Worm (Caenorhabditis elegans) whole organism, L2 larva: ENCODE data around the gene str-260.

Source experiments
- C34F6.9 ChIP-seq: fragments of 150-350 bp; optimal IDR thresholded peaks from 2 replicates; lab custom pipeline; 2014; ENCODE audit warnings: missing biosample characterization, missing genetic modification characterization
- F13H6.1 ChIP-seq: sonication (generic microtip); optimal IDR thresholded peaks from 2 replicates; lab custom pipeline; 2016; ENCODE audit warnings: missing genetic modification characterization, missing compliant biosample characterization
- R02D3.7 ChIP-seq: fragments of 150-350 bp; optimal IDR thresholded peaks from 2 replicates; lab custom pipeline; 2014; ENCODE audit warnings: missing biosample characterization, missing genetic modification characterization
- aly-2 ChIP-seq: fragments of 150-350 bp; optimal IDR thresholded peaks from 2 replicates; lab custom pipeline; 2014; ENCODE audit warnings: missing biosample characterization, missing genetic modification characterization
- ama-1 ChIP-seq: fragments of 150-350 bp; optimal IDR thresholded peaks from 2 replicates; lab custom pipeline; 2018; ENCODE audit warnings: inconsistent platforms
- blmp-1 ChIP-seq: sonication (generic microtip); optimal IDR thresholded peaks from 2 replicates; lab custom pipeline; 2017; ENCODE audit warnings: missing genetic modification characterization, mild to moderate bottlenecking, missing compliant biosample characterization, antibody characterized with exemption, moderate library complexity; ENCODE audit not compliant: insufficient read depth
- ceh-16 ChIP-seq: fragments of 150-350 bp; optimal IDR thresholded peaks from 2 replicates; lab custom pipeline; 2014; ENCODE audit warnings: missing biosample characterization, missing genetic modification characterization
- ceh-82 ChIP-seq: fragments of 150-350 bp; optimal IDR thresholded peaks from 2 replicates; lab custom pipeline; 2014; ENCODE audit warnings: missing biosample characterization, missing genetic modification characterization
- crh-2 ChIP-seq: sonication (generic microtip); optimal IDR thresholded peaks from 2 replicates; lab custom pipeline; 2017; ENCODE audit warnings: missing biosample characterization, missing genetic modification characterization
- egl-27 ChIP-seq: sonication (generic microtip); optimal IDR thresholded peaks from 3 replicates; lab custom pipeline; 2017; ENCODE audit warnings: missing biosample characterization, missing genetic modification reagents, missing genetic modification characterization
- elt-1 ChIP-seq: fragments of 150-350 bp; optimal IDR thresholded peaks from 2 replicates; lab custom pipeline; 2014; ENCODE audit warnings: missing biosample characterization, missing genetic modification characterization
- elt-3 ChIP-seq: sonication (generic microtip); optimal IDR thresholded peaks from 2 replicates; lab custom pipeline; 2017; ENCODE audit warnings: missing biosample characterization, missing genetic modification characterization
- fos-1 ChIP-seq: fragments of 150-350 bp; optimal IDR thresholded peaks from 2 replicates; lab custom pipeline; 2014; ENCODE audit warnings: missing biosample characterization, missing genetic modification characterization
- gmeb-1 ChIP-seq: fragments of 150-350 bp; optimal IDR thresholded peaks from 2 replicates; lab custom pipeline; 2014; ENCODE audit warnings: missing biosample characterization, missing genetic modification characterization
- lin-11 ChIP-seq: fragments of 150-350 bp; sonication (generic microtip); optimal IDR thresholded peaks from 2 replicates; lab custom pipeline; 2014; ENCODE audit warnings: missing biosample characterization, missing genetic modification characterization, inconsistent platforms, mixed read lengths
- lin-13 ChIP-seq: fragments of 150-350 bp; optimal IDR thresholded peaks from 2 replicates; lab custom pipeline; 2014; ENCODE audit warnings: missing biosample characterization, missing genetic modification reagents, missing genetic modification characterization
- lsy-2 ChIP-seq, 2 experiments: fragments of 150-350 bp in 1 of 2; sonication (generic microtip) in 1 of 2; optimal IDR thresholded peaks; 2 replicates each; lab custom pipeline; 2014 to 2017; ENCODE audit warnings: missing biosample characterization in 2 of 2, missing genetic modification characterization in 2 of 2
- mab-5 ChIP-seq: fragments of 150-350 bp; optimal IDR thresholded peaks from 2 replicates; lab custom pipeline; 2014; ENCODE audit warnings: missing biosample characterization, missing genetic modification characterization
- mbf-1 ChIP-seq: sonication (generic microtip); optimal IDR thresholded peaks from 2 replicates; lab custom pipeline; 2017; ENCODE audit warnings: missing biosample characterization, missing genetic modification characterization
- mdl-1 ChIP-seq, 2 experiments: fragments of 150-350 bp in 1 of 2; sonication (generic microtip) in 1 of 2; optimal IDR thresholded peaks; 2 replicates each; lab custom pipeline; 2017; ENCODE audit warnings: missing biosample characterization in 2 of 2, missing genetic modification characterization in 2 of 2
- nhr-129 ChIP-seq: fragments of 150-350 bp; optimal IDR thresholded peaks from 2 replicates; lab custom pipeline; 2014; ENCODE audit warnings: missing biosample characterization, missing genetic modification characterization
- nhr-21 ChIP-seq: fragments of 150-350 bp; optimal IDR thresholded peaks from 2 replicates; lab custom pipeline; 2014; ENCODE audit warnings: missing biosample characterization, missing genetic modification characterization
- nhr-77 ChIP-seq: fragments of 150-350 bp; optimal IDR thresholded peaks from 2 replicates; lab custom pipeline; 2014; ENCODE audit warnings: missing biosample characterization, missing genetic modification characterization
- sem-4 ChIP-seq: fragments of 150-350 bp; optimal IDR thresholded peaks from 2 replicates; lab custom pipeline; 2014; ENCODE audit warnings: missing biosample characterization, missing genetic modification reagents, missing genetic modification characterization
- skn-1 ChIP-seq: sonication (generic microtip); optimal IDR thresholded peaks from 2 replicates; lab custom pipeline; 2017; ENCODE audit warnings: missing biosample characterization, missing genetic modification characterization
- sma-3 ChIP-seq: sonication (generic microtip); optimal IDR thresholded peaks from 2 replicates; lab custom pipeline; 2016; ENCODE audit warnings: missing genetic modification reagents, missing genetic modification characterization, missing compliant biosample characterization
- sma-9 ChIP-seq, 2 experiments: fragments of 150-350 bp in 1 of 2; sonication (generic microtip) in 1 of 2; optimal IDR thresholded peaks; 2 replicates each; lab custom pipeline; 2014 to 2016; ENCODE audit warnings: missing genetic modification characterization in 2 of 2, mild to moderate bottlenecking in 1 of 2, missing biosample characterization in 1 of 2, missing compliant biosample characterization in 1 of 2, missing genetic modification reagents in 1 of 2, moderate library complexity in 1 of 2
- snpc-4 ChIP-seq: fragments of 150-350 bp; optimal IDR thresholded peaks from 2 replicates; lab custom pipeline; 2014; ENCODE audit warnings: missing biosample characterization, missing genetic modification characterization
- unc-39 ChIP-seq: fragments of 150-350 bp; optimal IDR thresholded peaks from 2 replicates; lab custom pipeline; 2014; ENCODE audit warnings: missing biosample characterization, missing genetic modification characterization
- unc-55 ChIP-seq: fragments of 150-350 bp; sonication (generic microtip); optimal IDR thresholded peaks from 3 replicates; lab custom pipeline; 2014; ENCODE audit warnings: missing biosample characterization, missing genetic modification reagents, missing genetic modification characterization
- unc-62 ChIP-seq: fragments of 150-350 bp; optimal IDR thresholded peaks from 2 replicates; lab custom pipeline; 2014; ENCODE audit warnings: missing biosample characterization, missing genetic modification reagents, missing genetic modification characterization
- zag-1 ChIP-seq: fragments of 150-350 bp; optimal IDR thresholded peaks from 2 replicates; lab custom pipeline; 2014; ENCODE audit warnings: missing biosample characterization, missing genetic modification characterization

str-260 gene

ce11 chrV:3575759-3576158 lies 48.8 kb downstream of the str-260 start, which contains the start of gene grl-27:
Gene grl-27, minus strand, starts transcription at chrV:3575859.
- no peak for TF ChIP-seq ama-1 (lab: Kevin White, UChicago)
- no peak for TF ChIP-seq mab-5 (tag; lab: Kevin White, UChicago)
- no peak for TF ChIP-seq ceh-82 (tag; lab: Kevin White, UChicago)
- no peak for TF ChIP-seq mbf-1
- TF ChIP-seq ceh-16 (tag; lab: Kevin White, UChicago) = no peak
- TF ChIP-seq snpc-4 (tag; lab: Kevin White, UChicago) = no peak
- no peak for TF ChIP-seq zag-1
- no peak for TF ChIP-seq blmp-1
- no peak for TF ChIP-seq nhr-21 (tag; lab: Kevin White, UChicago)
- TF ChIP-seq R02D3.7 (tag; lab: Kevin White, UChicago) = no peak
- TF ChIP-seq F13H6.1 (tag; lab: Kevin White, UChicago) = no peak
- no peak for TF ChIP-seq sem-4 (tag; lab: Kevin White, UChicago)
- TF ChIP-seq nhr-77 (tag; lab: Kevin White, UChicago) = no peak
- no peak for TF ChIP-seq egl-27 (tag; lab: Kevin White, UChicago)
- TF ChIP-seq nhr-129 = no peak

ce11 chrV:3578813-3579212 lies 51.8 kb downstream of the str-260 start, which contains the start of gene pygl-1:
Gene pygl-1, plus strand, starts transcription at chrV:3579023.
- TF ChIP-seq mab-5 (tag; lab: Kevin White, UChicago) = no peak
- no peak for TF ChIP-seq ceh-16 (tag; lab: Kevin White, UChicago)
- TF ChIP-seq elt-1 (tag; lab: Kevin White, UChicago) = no peak
- no peak for TF ChIP-seq elt-3 (tag; lab: Kevin White, UChicago)
- TF ChIP-seq lsy-2 (tag; optimal IDR thresholded peaks at IDR 0.05; lab: Kevin White, UChicago) = peak in 1 of 2 experiments; percentile 81
- TF ChIP-seq, all 48 proteins: peak for 1

ce11 chrV:3579248-3579647 lies 52.3 kb downstream of the str-260 start:
- TF ChIP-seq mdl-1 (tag; optimal IDR thresholded peaks at IDR 0.05; lab: Kevin White, UChicago) (no peak), nhr-129 (peak; percentile 67), C34F6.9 (tag; lab: Kevin White, UChicago) (peak; percentile 40), sem-4 (tag; lab: Kevin White, UChicago) (no peak), elt-3 (tag; lab: Kevin White, UChicago) (no peak), lin-11 (tag; lab: Kevin White, UChicago) (peak; percentile 14)

- TF ChIP-seq unc-39 (tag; lab: Kevin White, UChicago) (no peak), sma-9 (GFP tag; optimal IDR thresholded peaks at IDR 0.05; lab: Kevin White, UChicago) (peak; percentile 75), sma-9 (tag; optimal IDR thresholded peaks at IDR 0.05; lab: Kevin White, UChicago) (no peak), unc-62 (GFP tag; lab: Kevin White, UChicago) (no peak), C34F6.9 (tag; lab: Kevin White, UChicago) (peak; percentile 45), fos-1 (peak; percentile 64), snpc-4 (tag; lab: Kevin White, UChicago) (peak; percentile 42), unc-55 (GFP tag; lab: Kevin White, UChicago) (peak; percentile 55), gmeb-1 (tag; lab: Kevin White, UChicago) (peak; percentile 51), ama-1 (lab: Kevin White, UChicago) (peak; percentile 57), crh-2 (tag; lab: Kevin White, UChicago) (peak; percentile 49), lin-13 (GFP tag; lab: Kevin White, UChicago) (peak; percentile 44), skn-1 (no peak), nhr-129 (peak; percentile 75), elt-3 (tag; lab: Kevin White, UChicago) (no peak), sma-3 (GFP tag; lab: Kevin White, UChicago) (peak; percentile 9), aly-2 (no peak), sem-4 (tag; lab: Kevin White, UChicago) (no peak), lsy-2 (tag; optimal IDR thresholded peaks at IDR 0.05; lab: Kevin White, UChicago) (peak in 1 of 2 experiments; percentile 61), lin-11 (tag; lab: Kevin White, UChicago) (no peak), F13H6.1 (tag; lab: Kevin White, UChicago) (peak; percentile 44)
- TF ChIP-seq, all 48 proteins: peak for 13
These were observed 52.8 kb downstream of the str-260 start for ce11 chrV:3579795-3580194.
